Worm (Caenorhabditis elegans): ENCODE measurements around the gene srsx-29.

Gene srsx-29

DNA sequence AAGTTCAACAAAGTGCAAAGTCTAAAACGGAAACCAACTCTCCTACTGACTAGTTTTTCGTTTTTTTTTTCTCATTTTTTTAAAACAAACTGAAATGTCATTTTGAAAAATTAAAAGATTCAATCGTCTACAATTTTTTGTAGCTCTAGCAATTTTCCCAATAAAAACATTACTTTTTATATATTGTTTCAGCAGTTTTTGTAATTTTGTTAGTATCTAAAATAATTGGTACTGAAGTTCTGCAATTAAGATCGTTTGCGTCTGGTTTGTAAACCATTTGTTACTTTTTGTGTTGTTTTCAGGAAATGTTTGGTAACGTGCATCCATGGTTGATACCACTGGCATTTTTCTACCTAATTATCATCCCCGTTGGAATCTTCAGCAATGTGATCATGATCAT is 3.7 kb downstream of the srsx-29 start, which contains the start of gene srsx-30:
TSS of gene srsx-30 (plus strand) at position 301 of the 400 bp plus-strand sequence.
- no peak for TF ChIP-seq ztf-6 (GFP tag; IDR thresholded peaks at IDR 0.05)
- TF ChIP-seq let-526 (GFP tag; IDR thresholded peaks at IDR 0.05): no peak
- TF ChIP-seq repo-1 (tag; optimal IDR thresholded peaks at IDR 0.05): no peak
- no peak for TF ChIP-seq ceh-100 (GFP tag; IDR thresholded peaks at IDR 0.05)
- no peak for TF ChIP-seq efl-1 (GFP tag; optimal IDR thresholded peaks at IDR 0.05)
- no peak for TF ChIP-seq hlh-12 (tag; optimal IDR thresholded peaks at IDR 0.05)
- no peak for TF ChIP-seq lin-35 (GFP tag; optimal IDR thresholded peaks at IDR 0.05)
- no peak for TF ChIP-seq chd-7 (tag; optimal IDR thresholded peaks at IDR 0.05)

DNA sequence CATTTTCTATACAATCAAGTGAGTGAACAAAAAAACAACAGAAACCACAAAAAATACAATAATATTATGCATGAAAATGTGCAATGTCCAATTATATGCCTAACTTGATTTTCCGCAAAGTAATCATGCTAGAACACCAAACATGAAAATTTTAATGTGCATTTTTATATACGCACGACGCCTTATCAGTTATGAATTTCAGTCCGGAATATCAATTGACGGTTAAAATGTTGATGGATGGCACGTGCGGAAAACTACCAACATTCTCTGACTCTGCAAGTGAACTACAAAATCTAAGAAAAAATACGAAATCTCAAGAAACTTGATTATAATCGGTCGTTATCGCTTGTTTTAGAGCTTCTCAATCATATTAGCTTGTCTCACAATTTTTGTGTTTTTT is 5.2 kb downstream of the srsx-29 start:
- TF ChIP-seq attf-3 (GFP tag; conservative IDR thresholded peaks at IDR 0.05) (no peak), nhr-80 (tag; optimal IDR thresholded peaks at IDR 0.05) (peak; percentile 56)

DNA sequence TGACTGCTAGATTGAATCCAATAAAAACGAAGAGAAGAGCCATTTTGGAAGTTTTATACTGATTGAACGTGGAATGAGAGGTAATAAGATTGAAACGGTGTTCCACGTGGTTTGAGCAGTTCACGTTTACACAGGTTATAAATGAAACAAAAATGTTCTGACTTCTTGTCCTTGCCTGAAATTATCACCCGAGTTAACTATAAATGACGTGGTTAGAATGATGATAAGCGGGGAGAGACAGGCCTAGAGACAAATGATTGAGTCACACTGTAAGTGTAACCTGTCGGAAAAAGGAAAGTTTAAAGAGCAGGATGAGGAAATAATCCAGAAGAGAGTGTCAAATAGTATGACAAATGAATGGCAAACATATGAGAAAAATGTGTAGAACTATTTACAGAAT is 6.2 kb downstream of the srsx-29 start, which contains the start of gene C51E3.10:
TSS of gene C51E3.10 (minus strand) at position 181 of the 400 bp plus-strand sequence.
- TF ChIP-seq nhr-80 (tag; optimal IDR thresholded peaks at IDR 0.05): peak; percentile 92
- TF ChIP-seq ets-4 (GFP tag; optimal IDR thresholded peaks at IDR 0.05): peak; percentile 47
- no peak for TF ChIP-seq Y53F4B.3 (GFP tag; IDR thresholded peaks at IDR 0.05)
- peak; percentile 54 for TF ChIP-seq atf-7 (tag; optimal IDR thresholded peaks at IDR 0.05)
- TF ChIP-seq nfyb-1 (GFP tag; IDR thresholded peaks at IDR 0.05): 0 out of 2 replicates have a peak, but pooled peaks have one; percentile 25
- no peak for TF ChIP-seq nfya-2 (GFP tag; IDR thresholded peaks at IDR 0.05)
- peak; percentile 5 for TF ChIP-seq unc-62 (GFP tag; optimal IDR thresholded peaks at IDR 0.05)
- TF ChIP-seq nhr-90 (tag; optimal IDR thresholded peaks at IDR 0.05): peak; percentile 26
- peak; percentile 71 to 80 for TF ChIP-seq let-607 (tag; optimal IDR thresholded peaks at IDR 0.05)
- TF ChIP-seq pha-4 (tag; optimal IDR thresholded peaks at IDR 0.05): no peak
- TF ChIP-seq Y53G8AR.9 (GFP tag; conservative IDR thresholded peaks at IDR 0.05): no peak
- no peak for TF ChIP-seq D2030.7 (GFP tag; IDR thresholded peaks at IDR 0.05)
- no peak for TF ChIP-seq B0035.1 (tag; optimal IDR thresholded peaks at IDR 0.05)

DNA sequence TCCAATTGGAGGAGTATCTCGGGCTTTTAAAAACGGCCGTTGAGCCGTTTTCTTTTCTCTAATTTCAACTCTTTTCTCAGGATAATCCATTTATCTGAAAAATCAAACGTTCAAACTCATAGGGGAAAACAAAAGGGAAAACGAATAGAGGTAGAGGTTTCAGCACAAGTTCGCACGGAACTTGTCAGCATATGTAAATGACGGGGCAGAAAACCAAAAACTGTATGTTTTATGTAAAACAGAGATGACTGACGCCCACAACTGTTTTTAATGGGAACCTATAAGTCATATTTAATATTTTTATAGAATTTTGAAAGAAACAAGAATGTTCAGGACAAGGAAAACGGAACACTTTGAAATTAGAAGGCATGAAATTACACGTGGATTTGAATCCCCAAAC is 11.6 kb downstream of the srsx-29 start, which contains the start of gene C51E3.6:
TSS of gene C51E3.6 (minus strand) at position 101 of the 400 bp plus-strand sequence.
- TF ChIP-seq Y79H2A.3 (GFP tag; conservative IDR thresholded peaks at IDR 0.05): no peak
- no peak for TF ChIP-seq ceh-91 (GFP tag; IDR thresholded peaks at IDR 0.05)
- no peak for TF ChIP-seq egl-44 (GFP tag; IDR thresholded peaks at IDR 0.05)
- no peak for TF ChIP-seq ccch-3 (GFP tag; optimal IDR thresholded peaks at IDR 0.05)
- TF ChIP-seq lin-35 (GFP tag; optimal IDR thresholded peaks at IDR 0.05): no peak
- no peak for TF ChIP-seq unc-62 (GFP tag; optimal IDR thresholded peaks at IDR 0.05)
- no peak for TF ChIP-seq pha-4 (tag; optimal IDR thresholded peaks at IDR 0.05)
- TF ChIP-seq Y95B8A.8 (GFP tag; IDR thresholded peaks at IDR 0.05): no peak
- no peak for TF ChIP-seq K12H6.12 (tag; optimal IDR thresholded peaks at IDR 0.05)
- TF ChIP-seq madf-3 (GFP tag; IDR thresholded peaks at IDR 0.05): no peak

DNA sequence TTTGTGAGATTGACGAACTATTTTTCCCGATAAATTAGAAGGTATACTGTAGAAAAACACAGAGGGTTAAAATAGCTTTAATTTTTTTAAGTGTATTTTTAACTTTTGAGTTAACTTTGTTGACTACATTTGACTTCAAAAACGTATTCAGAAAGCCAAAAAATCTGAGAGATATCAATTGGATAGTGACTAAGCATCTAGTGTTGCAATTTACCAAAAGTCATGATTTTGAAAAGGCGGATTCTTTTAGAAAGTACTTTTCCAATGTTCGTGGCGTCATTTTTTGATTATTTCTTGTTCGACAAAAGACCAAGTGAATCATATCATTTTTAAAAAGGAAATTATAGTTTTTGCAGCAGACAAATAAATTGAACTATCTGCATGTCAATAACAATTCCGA is 14.1 kb downstream of the srsx-29 start:
- TF ChIP-seq lin-40 (tag; optimal IDR thresholded peaks at IDR 0.05): peak; percentile 5
- no peak for TF ChIP-seq mes-4 (tag; optimal IDR thresholded peaks at IDR 0.05)
- TF ChIP-seq cebp-1 (GFP tag; IDR thresholded peaks at IDR 0.05): no peak
- peak; percentile 1 for TF ChIP-seq cebp-1 (tag; optimal IDR thresholded peaks at IDR 0.05)
- TF ChIP-seq madf-10 (tag; optimal IDR thresholded peaks at IDR 0.05): no peak
- TF ChIP-seq lin-35 (GFP tag; optimal IDR thresholded peaks at IDR 0.05): peak in 1 of 3 experiments; percentile 18
- no peak for TF ChIP-seq chd-7 (tag; optimal IDR thresholded peaks at IDR 0.05)
